Fruit fly (Drosophila melanogaster) whole organism, embryonic: ENCODE data around the gene Chd1.

Experiments used
- Ada2b ChIP-seq: fragments of 200-800 bp; sonication (Bioruptor generic); IDR thresholded peaks from 2 replicates; pipeline ENCODE4 v1.3.6; 2022; ENCODE audit warnings: missing biosample characterization, missing genetic modification characterization
- Adf1 ChIP-seq: fragments of 200-800 bp; sonication (Bioruptor generic); IDR thresholded peaks from 2 replicates; pipeline ENCODE4 v1.3.6; 2022; ENCODE audit warnings: missing biosample characterization, missing genetic modification characterization
- Atf6 ChIP-seq: fragments of 200-800 bp; sonication (Bioruptor generic); IDR thresholded peaks from 2 replicates; pipeline ENCODE4 v1.3.6; 2022; ENCODE audit warnings: missing biosample characterization, missing genetic modification characterization
- CG10209 ChIP-seq: fragments of 200-800 bp; sonication (Bioruptor generic); optimal IDR thresholded peaks from 3 replicates; lab custom pipeline; 2017; ENCODE audit warnings: missing biosample characterization, mild to moderate bottlenecking, missing genetic modification characterization, missing genetic modification reagents
- CG11085 ChIP-seq: fragments of 200-800 bp; sonication (Bioruptor generic); IDR thresholded peaks from 2 replicates; pipeline ENCODE4 v1.3.6; 2022; ENCODE audit warnings: missing biosample characterization, missing genetic modification characterization
- CG13287 ChIP-seq: fragments of 200-800 bp; sonication (Bioruptor generic); IDR thresholded peaks from 2 replicates; pipeline ENCODE4 v1.3.6; 2022; ENCODE audit warnings: missing biosample characterization, missing genetic modification characterization; ENCODE audit not compliant: partially characterized antibody
- CG14014 ChIP-seq: fragments of 200-800 bp; sonication (Bioruptor generic); IDR thresholded peaks from 2 replicates; pipeline ENCODE4 v1.3.6; 2022; ENCODE audit warnings: missing biosample characterization, missing genetic modification characterization
- CG1529 ChIP-seq: fragments of 200-800 bp; sonication (Bioruptor generic); optimal IDR thresholded peaks from 3 replicates; lab custom pipeline; 2018; ENCODE audit warnings: missing biosample characterization, missing genetic modification characterization
- CG1602 ChIP-seq: fragments of 200-800 bp; sonication (Bioruptor generic); optimal IDR thresholded peaks from 3 replicates; lab custom pipeline; 2016; ENCODE audit warnings: missing biosample characterization, missing genetic modification characterization
- CG1647 ChIP-seq: fragments of 200-800 bp; sonication (Bioruptor generic); optimal IDR thresholded peaks from 3 replicates; lab custom pipeline; 2016; ENCODE audit warnings: missing biosample characterization, missing genetic modification characterization
- CG3995 ChIP-seq: fragments of 200-800 bp; sonication (Bioruptor generic); optimal IDR thresholded peaks from 3 replicates; lab custom pipeline; 2016; ENCODE audit warnings: missing biosample characterization, missing genetic modification characterization
- CG43689 ChIP-seq: fragments of 200-800 bp; sonication (Bioruptor generic); IDR thresholded peaks from 2 replicates; pipeline ENCODE4 v1.3.6; 2022; ENCODE audit warnings: missing biosample characterization, missing genetic modification characterization
- CG4424 ChIP-seq: fragments of 200-800 bp; sonication (Bioruptor generic); optimal IDR thresholded peaks from 3 replicates; lab custom pipeline; 2016; ENCODE audit warnings: missing biosample characterization, missing genetic modification characterization
- CG6175 ChIP-seq: fragments of 200-800 bp; sonication (Bioruptor generic); IDR thresholded peaks from 3 replicates; pipeline ENCODE4 v1.3.6; 2022; ENCODE audit warnings: missing biosample characterization, missing genetic modification characterization
- CG6683 ChIP-seq: fragments of 200-800 bp; sonication (Bioruptor generic); optimal IDR thresholded peaks from 2 replicates; lab custom pipeline; 2017; ENCODE audit warnings: missing biosample characterization, mild to moderate bottlenecking, missing genetic modification characterization, missing genetic modification reagents
- CG6791 ChIP-seq: fragments of 200-800 bp; sonication (Bioruptor generic); IDR thresholded peaks from 3 replicates; pipeline ENCODE4 v1.3.6; 2022; ENCODE audit warnings: missing biosample characterization, missing genetic modification characterization; ENCODE audit not compliant: partially characterized antibody
- CG7357 ChIP-seq: fragments of 200-800 bp; sonication (Bioruptor generic); IDR thresholded peaks from 3 replicates; pipeline ENCODE4 v1.3.6; 2022; ENCODE audit warnings: missing biosample characterization, missing genetic modification characterization
- CG8765 ChIP-seq: fragments of 200-800 bp; sonication (Bioruptor generic); IDR thresholded peaks from 2 replicates; pipeline ENCODE4 v1.3.6; 2022; ENCODE audit warnings: missing biosample characterization, missing genetic modification characterization
- Dp ChIP-seq: fragments of 200-800 bp; sonication (Bioruptor generic); optimal IDR thresholded peaks from 2 replicates; lab custom pipeline; 2018; ENCODE audit warnings: missing biosample characterization, mild to moderate bottlenecking, missing genetic modification characterization, moderate library complexity
- Gug ChIP-seq: fragments of 200-800 bp; sonication (Bioruptor generic); IDR thresholded peaks from 4 replicates; pipeline ENCODE4 v1.3.6; 2022; ENCODE audit warnings: missing biosample characterization, missing genetic modification characterization
- Hey ChIP-seq: fragments of 200-800 bp; sonication (Bioruptor generic); optimal IDR thresholded peaks from 3 replicates; lab custom pipeline; 2018; ENCODE audit warnings: missing biosample characterization, mild to moderate bottlenecking, missing genetic modification characterization
- Hr51 ChIP-seq, 2 experiments: fragments of 200-800 bp; sonication (Bioruptor generic); optimal IDR thresholded peaks; 2 replicates in 1 of 2; 3 replicates in 1 of 2; lab custom pipeline; 2016 to 2018; ENCODE audit warnings: missing biosample characterization in 2 of 2, missing genetic modification characterization in 2 of 2, mild to moderate bottlenecking in 1 of 2, moderate library complexity in 1 of 2
- Mes4 ChIP-seq: fragments of 200-800 bp; sonication (Bioruptor generic); optimal IDR thresholded peaks from 2 replicates; lab custom pipeline; 2016; ENCODE audit warnings: missing biosample characterization, missing genetic modification characterization
- Ravus ChIP-seq: fragments of 200-800 bp; sonication (Bioruptor generic); IDR thresholded peaks from 2 replicates; pipeline ENCODE4 v1.3.6; 2022; ENCODE audit warnings: missing biosample characterization, missing genetic modification characterization
- Xbp1 ChIP-seq: fragments of 200-800 bp; sonication (Bioruptor generic); optimal IDR thresholded peaks from 3 replicates; lab custom pipeline; 2016; ENCODE audit warnings: missing biosample characterization, mild to moderate bottlenecking, missing genetic modification characterization
- abd-A ChIP-seq: fragments of 200-800 bp; sonication (Bioruptor generic); optimal IDR thresholded peaks from 3 replicates; lab custom pipeline; 2019; ENCODE audit warnings: missing biosample characterization, mild to moderate bottlenecking, missing genetic modification characterization, moderate library complexity
- bbx ChIP-seq: fragments of 200-800 bp; sonication (Bioruptor generic); IDR thresholded peaks from 2 replicates; pipeline ENCODE4 v1.3.6; 2022; ENCODE audit warnings: missing biosample characterization, missing genetic modification characterization; ENCODE audit not compliant: partially characterized antibody
- btn ChIP-seq: fragments of 200-800 bp; sonication (Bioruptor generic); optimal IDR thresholded peaks from 2 replicates; lab custom pipeline; 2016; ENCODE audit warnings: missing biosample characterization, missing genetic modification characterization
- crp ChIP-seq, 2 experiments: fragments of 200-800 bp; sonication (Bioruptor generic); optimal IDR thresholded peaks; 2 replicates in 1 of 2; 3 replicates in 1 of 2; lab custom pipeline; 2017; ENCODE audit warnings: missing biosample characterization in 2 of 2, missing genetic modification characterization in 2 of 2, mild to moderate bottlenecking in 1 of 2, moderate library complexity in 1 of 2
- dmrt11E ChIP-seq: fragments of 200-800 bp; sonication (Bioruptor generic); optimal IDR thresholded peaks from 3 replicates; lab custom pipeline; 2018; ENCODE audit warnings: missing biosample characterization, mild to moderate bottlenecking, missing genetic modification characterization, moderate library complexity
- en ChIP-seq: fragments of 200-800 bp; sonication (Bioruptor generic); optimal IDR thresholded peaks from 2 replicates; lab custom pipeline; 2016; ENCODE audit warnings: missing biosample characterization, missing genetic modification characterization
- fd64A ChIP-seq: fragments of 200-800 bp; sonication (Bioruptor generic); optimal IDR thresholded peaks from 3 replicates; lab custom pipeline; 2018; ENCODE audit warnings: missing biosample characterization, mild to moderate bottlenecking, missing genetic modification characterization
- gsb ChIP-seq: fragments of 200-800 bp; sonication (Bioruptor generic); IDR thresholded peaks from 2 replicates; pipeline ENCODE4 v1.3.6; 2022; ENCODE audit warnings: missing biosample characterization, missing genetic modification characterization
- h ChIP-seq: fragments of >200 bp; optimal IDR thresholded peaks from 2 replicates; lab custom pipeline; 2017
- kay ChIP-seq: fragments of 200-800 bp; sonication (Bioruptor generic); optimal IDR thresholded peaks from 2 replicates; lab custom pipeline; 2016; ENCODE audit warnings: missing biosample characterization, missing genetic modification characterization
- lilli ChIP-seq: fragments of 200-800 bp; sonication (Bioruptor generic); optimal IDR thresholded peaks from 3 replicates; lab custom pipeline; 2016; ENCODE audit warnings: missing biosample characterization, missing genetic modification characterization
- mam ChIP-seq: fragments of 200-800 bp; sonication (Bioruptor generic); optimal IDR thresholded peaks from 3 replicates; lab custom pipeline; 2016; ENCODE audit warnings: missing biosample characterization, missing genetic modification characterization
- mirr ChIP-seq: fragments of 200-800 bp; sonication (Bioruptor generic); optimal IDR thresholded peaks from 3 replicates; lab custom pipeline; 2018; ENCODE audit warnings: missing biosample characterization, mild to moderate bottlenecking, missing genetic modification characterization
- nmo ChIP-seq: fragments of 200-800 bp; sonication (Bioruptor generic); optimal IDR thresholded peaks from 2 replicates; lab custom pipeline; 2018; ENCODE audit warnings: missing biosample characterization, mild to moderate bottlenecking, missing genetic modification characterization, moderate library complexity
- odd ChIP-seq: fragments of 200-800 bp; sonication (Bioruptor generic); optimal IDR thresholded peaks from 2 replicates; lab custom pipeline; 2017; ENCODE audit warnings: missing biosample characterization, mild to moderate bottlenecking, missing genetic modification characterization
- phol ChIP-seq: fragments of 200-800 bp; sonication (Bioruptor generic); optimal IDR thresholded peaks from 3 replicates; lab custom pipeline; 2018; ENCODE audit warnings: missing biosample characterization, mild to moderate bottlenecking, missing genetic modification characterization, moderate library complexity
- pum ChIP-seq: fragments of 200-800 bp; sonication (Bioruptor generic); optimal IDR thresholded peaks from 2 replicates; lab custom pipeline; 2016; ENCODE audit warnings: missing biosample characterization, missing genetic modification characterization
- pzg ChIP-seq: fragments of 200-800 bp; sonication (Bioruptor generic); optimal IDR thresholded peaks from 3 replicates; lab custom pipeline; 2018; ENCODE audit warnings: missing biosample characterization, mild to moderate bottlenecking, missing genetic modification characterization, moderate library complexity
- schlank ChIP-seq: fragments of 200-800 bp; sonication (Bioruptor generic); optimal IDR thresholded peaks from 2 replicates; lab custom pipeline; 2018; ENCODE audit warnings: missing biosample characterization, mild to moderate bottlenecking, missing genetic modification characterization
- scrt ChIP-seq: fragments of 200-800 bp; sonication (Bioruptor generic); optimal IDR thresholded peaks from 2 replicates; lab custom pipeline; 2018; ENCODE audit warnings: missing biosample characterization, mild to moderate bottlenecking, missing genetic modification characterization, moderate library complexity
- sd ChIP-seq: fragments of 200-800 bp; sonication (Bioruptor generic); optimal IDR thresholded peaks from 3 replicates; lab custom pipeline; 2018; ENCODE audit warnings: missing biosample characterization, mild to moderate bottlenecking, missing genetic modification characterization, moderate library complexity
- seq ChIP-seq: fragments of 200-800 bp; sonication (Bioruptor generic); IDR thresholded peaks from 2 replicates; pipeline ENCODE4 v1.3.6; 2022; ENCODE audit warnings: missing biosample characterization, missing genetic modification characterization
- slbo ChIP-seq: fragments of 200-800 bp; sonication (Bioruptor generic); IDR thresholded peaks from 2 replicates; pipeline ENCODE4 v1.3.6; 2022; ENCODE audit warnings: missing biosample characterization, missing genetic modification characterization
- sob ChIP-seq: fragments of 200-800 bp; sonication (Bioruptor generic); IDR thresholded peaks from 2 replicates; pipeline ENCODE4 v1.3.6; 2022; ENCODE audit warnings: missing biosample characterization, missing genetic modification characterization
- stc ChIP-seq: fragments of 200-800 bp; sonication (Bioruptor generic); IDR thresholded peaks from 2 replicates; pipeline ENCODE4 v1.3.6; 2022; ENCODE audit warnings: missing biosample characterization, missing genetic modification characterization
- wek ChIP-seq: fragments of 200-800 bp; sonication (Bioruptor generic); optimal IDR thresholded peaks from 3 replicates; lab custom pipeline; 2018; ENCODE audit warnings: missing biosample characterization, mild to moderate bottlenecking, missing genetic modification characterization, moderate library complexity
- yki ChIP-seq: fragments of >200 bp; optimal IDR thresholded peaks from 3 replicates; lab custom pipeline; 2018

Chd1 gene

DNA sequence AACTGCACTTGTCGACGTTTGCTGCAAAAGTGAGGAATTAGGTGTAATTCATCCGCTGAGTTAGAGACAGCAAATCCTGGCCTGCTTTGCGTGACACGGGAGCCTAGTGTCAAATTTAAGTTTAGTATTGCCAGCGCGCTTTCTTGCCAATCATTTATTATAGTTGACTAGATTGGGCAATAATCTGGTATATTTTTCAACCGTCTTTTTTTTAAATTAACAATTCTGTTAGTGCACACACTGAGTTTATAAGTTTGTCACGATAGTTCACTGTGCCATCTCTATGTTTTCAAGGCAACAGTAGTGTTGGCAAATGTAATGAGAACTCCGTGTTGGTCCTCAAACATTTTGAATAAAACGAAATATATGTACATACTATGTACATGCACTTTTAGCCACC is 10.7 kb downstream of the Chd1 start, which contains the start of the genes CG9641 and CG3165 (continued):
- TF ChIP-seq odd (GFP tag; lab: Kevin White, UChicago) (no peak), Dp (GFP tag; lab: Kevin White, UChicago) (peak; percentile 46), Ravus (no peak; the same call in 1 of the 2 replicates), wek (GFP tag; lab: Kevin White, UChicago) (peak; percentile 9), btn (GFP tag; lab: Kevin White, UChicago) (peak; percentile 67), CG6175 (no peak), Ada2b (GFP tag; lab: Robert Waterston, UW) (peak; percentile 72), slbo (GFP tag; lab: Robert Waterston, UW) (peak; percentile 87), stc (GFP tag; lab: Robert Waterston, UW) (peak; percentile 79), mirr (GFP tag; lab: Kevin White, UChicago) (no peak), bbx (GFP tag; lab: Robert Waterston, UW) (peak; percentile 89), kay (GFP tag; lab: Kevin White, UChicago) (peak; percentile 81), Mes4 (peak; percentile 80), CG7357 (peak; percentile 69; the same call in 2 of the 3 replicates), CG4424 (GFP tag; lab: Kevin White, UChicago) (peak; percentile 91), sd (tag; lab: Kevin White, UChicago) (peak; percentile 62), pzg (GFP tag; lab: Kevin White, UChicago) (peak; percentile 62), CG10209 (GFP tag; lab: Kevin White, UChicago) (peak; percentile 70), dmrt11E (peak; percentile 84), yki (no peak), scrt (GFP tag; lab: Kevin White, UChicago) (peak; percentile 77), CG14014 (GFP tag; lab: Robert Waterston, UW) (peak; percentile 87), lilli (GFP tag; lab: Kevin White, UChicago) (peak; percentile 93), CG13287 (GFP tag; lab: Robert Waterston, UW) (peak; percentile 98), Adf1 (peak; percentile 61), Gug (GFP tag; lab: Robert Waterston, UW) (peak; percentile 91), Atf6 (GFP tag; lab: Robert Waterston, UW) (peak; percentile 80), Hr51 (GFP tag; optimal IDR thresholded peaks at IDR 0.05; lab: Kevin White, UChicago) (peak in 1 of 2 experiments; percentile 84), h (lab: Kevin White, UChicago) (no peak), nmo (GFP tag; lab: Kevin White, UChicago) (peak; percentile 91), CG3995 (GFP tag; lab: Kevin White, UChicago) (peak; percentile 61), Xbp1 (GFP tag; lab: Kevin White, UChicago) (peak; percentile 92), CG6791 (GFP tag; lab: Robert Waterston, UW) (peak; percentile 92), seq (GFP tag; lab: Robert Waterston, UW) (peak; percentile 69), mam (GFP tag; lab: Kevin White, UChicago) (peak; percentile 94), abd-A (tag; lab: Kevin White, UChicago) (no peak), CG8765 (GFP tag; lab: Robert Waterston, UW) (peak; percentile 64), sob (GFP tag; lab: Robert Waterston, UW) (peak; percentile 79), Hey (tag; lab: Kevin White, UChicago) (no peak), CG11085 (GFP tag; lab: Robert Waterston, UW) (peak; percentile 51), fd64A (GFP tag; lab: Kevin White, UChicago) (peak; percentile 50), pum (GFP tag; lab: Kevin White, UChicago) (peak; percentile 92), schlank (tag; lab: Kevin White, UChicago) (peak; percentile 52), en (peak; percentile 59), CG1529 (no peak), gsb (GFP tag; lab: Robert Waterston, UW) (peak; percentile 66; the same call in 1 of the 2 replicates), CG6683 (GFP tag; lab: Kevin White, UChicago) (peak; percentile 58), phol (peak; percentile 88), CG1647 (peak; percentile 84), crp (GFP tag; optimal IDR thresholded peaks at IDR 0.05; lab: Kevin White, UChicago) (peak in 1 of 2 experiments; percentile 46), CG43689 (peak; percentile 52), CG1602 (GFP tag; lab: Kevin White, UChicago) (peak; percentile 82)
